Worm (Caenorhabditis elegans): ENCODE measurements around the gene T05C12.9.

- no peak for TF ChIP-seq T22C8.4 (GFP tag; IDR thresholded peaks at IDR 0.05)
- TF ChIP-seq cog-1 (tag; optimal IDR thresholded peaks at IDR 0.05): no peak
- no peak for TF ChIP-seq ztf-23 (GFP tag; IDR thresholded peaks at IDR 0.05)
- no peak for TF ChIP-seq flt-1 (GFP tag; IDR thresholded peaks at IDR 0.05)
These were observed 16.4 kb upstream of the T05C12.9 start, which contains the start of gene M110.8 for ce11 chrII:8209476-8209875.

Measured in whole organism, midembryonic.